Worm (Caenorhabditis elegans) whole organism, early embryonic: ENCODE data around the gene rom-1.

Experiments
- aly-1 ChIP-seq: sonication (generic microtip); optimal IDR thresholded peaks from 2 replicates; lab custom pipeline; 2016; ENCODE audit warnings: missing genetic modification characterization, missing compliant biosample characterization
- ama-1 ChIP-seq: fragments of 150-350 bp; optimal IDR thresholded peaks from 2 replicates; lab custom pipeline; 2014
- ceh-36 ChIP-seq: sonication (generic microtip); optimal IDR thresholded peaks from 2 replicates; lab custom pipeline; 2016; ENCODE audit warnings: missing genetic modification characterization, inconsistent platforms, missing compliant biosample characterization
- ets-7 ChIP-seq: sonication (generic microtip); optimal IDR thresholded peaks from 2 replicates; lab custom pipeline; 2016; ENCODE audit warnings: missing genotype, missing genetic modification characterization, missing compliant biosample characterization
- sea-1 ChIP-seq: fragments of 200-800 bp; sonication (Bioruptor generic); conservative IDR thresholded peaks from 2 replicates; pipeline ENCODE4 v1.3.6; 2022; ENCODE audit warnings: missing genetic modification characterization, missing compliant biosample characterization
- tbx-11 ChIP-seq: fragments of 200-800 bp; sonication (Bioruptor generic); IDR thresholded peaks from 2 replicates; pipeline ENCODE4 v1.3.6; 2022; ENCODE audit warnings: missing genetic modification characterization, missing compliant biosample characterization
- tbx-37 ChIP-seq: fragments of 200-800 bp; sonication (Bioruptor generic); conservative IDR thresholded peaks from 2 replicates; pipeline ENCODE4 v1.3.6; 2022; ENCODE audit warnings: missing genetic modification reagents, missing genetic modification characterization, missing compliant biosample characterization

ce11 chrIII:4939267-4939666 lies 32.3 kb downstream of the rom-1 start, which contains the start of gene rpb-2:
- no peak for TF ChIP-seq tbx-11 (GFP tag; lab: Robert Waterston, UW)
- TF ChIP-seq ets-7 (tag; lab: Kevin White, UChicago) = no peak
- no peak for TF ChIP-seq ama-1 (lab: Kevin White, UChicago)
- no peak for TF ChIP-seq sea-1 (GFP tag; lab: Robert Waterston, UW)
- TF ChIP-seq aly-1 = no peak
- TF ChIP-seq ceh-36 (tag; lab: Kevin White, UChicago) = no peak
- no peak for TF ChIP-seq tbx-37 (GFP tag; lab: Robert Waterston, UW)
